Worm (Caenorhabditis elegans) whole organism, L3 larva: ENCODE results near the gene C25E10.4.

Experiments used
- ama-1 ChIP-seq: fragments of 150-350 bp; optimal IDR thresholded peaks from 2 replicates; lab custom pipeline; 2018
- ceh-28 ChIP-seq: fragments of 150-350 bp; optimal IDR thresholded peaks from 2 replicates; lab custom pipeline; 2014; ENCODE audit warnings: missing biosample characterization, missing genetic modification reagents, missing genetic modification characterization
- fkh-2 ChIP-seq: fragments of 150-350 bp; optimal IDR thresholded peaks from 2 replicates; lab custom pipeline; 2014; ENCODE audit warnings: missing biosample characterization, missing genetic modification reagents, missing genetic modification characterization
- mdl-1 ChIP-seq: fragments of 150-350 bp; optimal IDR thresholded peaks from 2 replicates; lab custom pipeline; 2014; ENCODE audit warnings: missing biosample characterization, missing genetic modification characterization
- nhr-77 ChIP-seq: fragments of 150-350 bp; optimal IDR thresholded peaks from 2 replicates; lab custom pipeline; 2014; ENCODE audit warnings: missing biosample characterization, missing genetic modification characterization
- unc-62 ChIP-seq: fragments of 150-350 bp; sonication (generic microtip); optimal IDR thresholded peaks from 4 replicates; lab custom pipeline; 2014; ENCODE audit warnings: missing biosample characterization, missing genetic modification reagents, missing genetic modification characterization

ce11 chrV:9058627-9059026 lies 25.3 kb downstream of the C25E10.4 start, which contains the start of gene C25E10.11:
- TF ChIP-seq mdl-1 (no peak), nhr-77 (tag; lab: Kevin White, UChicago) (no peak), ama-1 (lab: Kevin White, UChicago) (no peak), fkh-2 (tag; lab: Kevin White, UChicago) (no peak), ceh-28 (tag; lab: Kevin White, UChicago) (no peak), unc-62 (GFP tag; lab: Kevin White, UChicago) (no peak)
